Fruit fly (Drosophila melanogaster) whole organism, embryonic: ENCODE data around the gene CheB93b.

Source experiments
- CG14050 ChIP-seq: fragments of 200-800 bp; sonication (Bioruptor generic); IDR thresholded peaks from 3 replicates; pipeline ENCODE4 v1.3.6; 2022; ENCODE audit warnings: missing biosample characterization, missing genetic modification characterization
- CTCF ChIP-seq: fragments of 200-800 bp; sonication (Bioruptor generic); optimal IDR thresholded peaks from 2 replicates; lab custom pipeline; 2017; ENCODE audit warnings: missing biosample characterization, mild to moderate bottlenecking, missing genetic modification characterization, moderate library complexity
- Jarid2 ChIP-seq: fragments of 200-800 bp; sonication (Bioruptor generic); optimal IDR thresholded peaks from 3 replicates; lab custom pipeline; 2017; ENCODE audit warnings: mild to moderate bottlenecking, missing biosample characterization, missing genetic modification reagents, missing genetic modification characterization
- Myb ChIP-seq: fragments of 200-800 bp; sonication (Bioruptor generic); optimal IDR thresholded peaks from 2 replicates; lab custom pipeline; 2016; ENCODE audit warnings: missing biosample characterization, missing genetic modification characterization
- ab ChIP-seq: fragments of 200-800 bp; sonication (Bioruptor generic); optimal IDR thresholded peaks from 2 replicates; lab custom pipeline; 2016; ENCODE audit warnings: missing biosample characterization, missing genetic modification characterization
- amos ChIP-seq: fragments of 200-800 bp; sonication (Bioruptor generic); IDR thresholded peaks from 2 replicates; pipeline ENCODE4 v1.3.6; 2022; ENCODE audit warnings: missing biosample characterization, missing genetic modification characterization; ENCODE audit not compliant: partially characterized antibody
- sug ChIP-seq: fragments of 200-800 bp; optimal IDR thresholded peaks from 2 replicates; lab custom pipeline; 2019; ENCODE audit warnings: missing biosample characterization, mild to moderate bottlenecking, missing genetic modification characterization, moderate library complexity

DNA sequence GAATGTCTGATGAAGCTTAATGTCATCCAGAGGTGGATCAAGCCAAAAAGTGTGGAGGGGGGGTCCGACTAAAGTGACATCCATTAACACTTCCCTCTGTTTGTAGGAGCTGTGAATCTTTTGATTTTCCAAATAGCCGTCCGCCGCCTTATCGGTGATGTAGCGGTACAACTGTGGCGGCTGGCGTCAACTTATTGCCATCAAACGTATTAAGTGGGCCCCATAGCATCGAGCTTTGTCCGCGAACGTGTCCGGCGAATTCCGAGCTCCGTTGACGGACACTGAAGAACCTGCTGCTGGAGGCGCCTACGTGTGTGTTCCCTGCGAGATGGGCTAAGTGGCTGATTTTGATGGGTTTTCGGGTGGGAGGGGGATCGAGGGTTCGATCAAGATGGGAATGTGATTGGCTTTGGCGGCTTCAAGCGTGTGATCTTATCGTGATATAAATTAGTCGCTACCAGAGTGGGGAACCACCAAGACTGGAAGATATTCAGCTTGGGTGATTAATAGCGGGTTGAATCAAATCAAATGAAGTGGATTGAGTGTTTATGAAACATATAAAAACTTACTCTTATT, 28.7 kb downstream of the CheB93b start:
- no peak for TF ChIP-seq amos (GFP tag; lab: Robert Waterston, UW)
- TF ChIP-seq Myb (GFP tag; lab: Kevin White, UChicago) = no peak
- TF ChIP-seq CTCF (GFP tag; lab: Kevin White, UChicago) = no peak
- no peak for TF ChIP-seq sug (tag; lab: Kevin White, UChicago)
- no peak for TF ChIP-seq CG14050 (GFP tag; lab: Robert Waterston, UW)
- no peak for TF ChIP-seq Jarid2
- TF ChIP-seq ab (GFP tag; lab: Kevin White, UChicago) = no peak
